Worm (Caenorhabditis elegans) whole organism, L1 larva: ENCODE measurements around the gene epg-6.
A peak's percentile ranks its signal among the peaks of the same experiment; 100 is the strongest.

ENCODE experiments used
- C04F5.9 ChIP-seq: sonication (generic microtip); optimal IDR thresholded peaks from 2 replicates; lab custom pipeline; 2016; ENCODE audit warnings: missing genetic modification characterization, missing compliant biosample characterization
- C16A3.4 ChIP-seq: fragments of 150-350 bp; optimal IDR thresholded peaks from 2 replicates; lab custom pipeline; 2014; ENCODE audit warnings: missing biosample characterization, missing genetic modification characterization
- aha-1 ChIP-seq: fragments of 150-350 bp; optimal IDR thresholded peaks from 2 replicates; lab custom pipeline; 2014; ENCODE audit warnings: missing biosample characterization, missing genetic modification characterization
- blmp-1 ChIP-seq: fragments of 150-350 bp; optimal IDR thresholded peaks from 2 replicates; lab custom pipeline; 2014; ENCODE audit warnings: missing biosample characterization, missing genetic modification characterization
- ceh-63 ChIP-seq: fragments of 200-800 bp; sonication (Bioruptor generic); optimal IDR thresholded peaks from 2 replicates; lab custom pipeline; 2018; ENCODE audit warnings: mild to moderate bottlenecking, missing genetic modification characterization, missing compliant biosample characterization
- ces-1 ChIP-seq: fragments of 150-350 bp; optimal IDR thresholded peaks from 2 replicates; lab custom pipeline; 2014; ENCODE audit warnings: missing biosample characterization, missing genetic modification reagents, missing genetic modification characterization
- dsc-1 ChIP-seq: sonication (generic microtip); optimal IDR thresholded peaks from 2 replicates; lab custom pipeline; 2016; ENCODE audit warnings: mild to moderate bottlenecking, missing genetic modification characterization, missing compliant biosample characterization
- elt-3 ChIP-seq, 6 experiments: fragments of 150-350 bp in 1 of 6; sonication (generic microtip); optimal IDR thresholded peaks; 2 replicates each; lab custom pipeline; 2017 to 2018; ENCODE audit warnings: missing biosample characterization in 6 of 6, missing genetic modification characterization in 6 of 6, inconsistent platforms in 1 of 6
- fos-1 ChIP-seq: fragments of 150-350 bp; optimal IDR thresholded peaks from 2 replicates; lab custom pipeline; 2014; ENCODE audit warnings: missing biosample characterization, missing genetic modification characterization
- hlh-17 ChIP-seq: fragments of 200-800 bp; sonication (Bioruptor generic); optimal IDR thresholded peaks from 2 replicates; lab custom pipeline; 2018; ENCODE audit warnings: missing genetic modification characterization, mild to moderate bottlenecking, missing compliant biosample characterization, moderate library complexity, borderline replicate concordance
- jun-1 ChIP-seq: fragments of 150-350 bp; optimal IDR thresholded peaks from 2 replicates; lab custom pipeline; 2014; ENCODE audit warnings: missing biosample characterization, missing genetic modification reagents, missing genetic modification characterization
- lin-13 ChIP-seq: fragments of 150-350 bp; optimal IDR thresholded peaks from 2 replicates; lab custom pipeline; 2014; ENCODE audit warnings: missing biosample characterization, missing genetic modification reagents, missing genetic modification characterization
- lin-14 ChIP-seq: fragments of 200-800 bp; sonication (Bioruptor generic); optimal IDR thresholded peaks from 2 replicates; lab custom pipeline; 2018; ENCODE audit warnings: mild to moderate bottlenecking, missing genetic modification characterization, moderate library complexity, missing compliant biosample characterization
- lin-15B ChIP-seq: fragments of 150-350 bp; sonication (generic microtip); optimal IDR thresholded peaks from 3 replicates; lab custom pipeline; 2014; ENCODE audit warnings: missing biosample characterization, missing genetic modification characterization
- lin-35 ChIP-seq, 2 experiments: fragments of 150-350 bp; optimal IDR thresholded peaks; 2 replicates each; lab custom pipeline; 2014; ENCODE audit warnings: missing biosample characterization in 2 of 2, missing genetic modification characterization in 2 of 2, missing genetic modification reagents in 2 of 2
- lsy-2 ChIP-seq, 2 experiments: fragments of 150-350 bp; optimal IDR thresholded peaks; 2 replicates each; lab custom pipeline; 2014; ENCODE audit warnings: missing biosample characterization in 2 of 2, missing genetic modification characterization in 2 of 2
- mdl-1 ChIP-seq, 2 experiments: fragments of 150-350 bp; optimal IDR thresholded peaks; 2 replicates each; lab custom pipeline; 2014 to 2017; ENCODE audit warnings: missing biosample characterization in 2 of 2, missing genetic modification characterization in 2 of 2, inconsistent platforms in 1 of 2
- mef-2 ChIP-seq: fragments of 150-350 bp; optimal IDR thresholded peaks from 2 replicates; lab custom pipeline; 2014; ENCODE audit warnings: missing biosample characterization, missing genetic modification characterization
- nhr-11 ChIP-seq: fragments of 150-350 bp; optimal IDR thresholded peaks from 2 replicates; lab custom pipeline; 2014; ENCODE audit warnings: missing biosample characterization, missing genetic modification characterization
- nhr-19 ChIP-seq: fragments of 200-800 bp; sonication (Bioruptor generic); conservative IDR thresholded peaks from 2 replicates; pipeline ENCODE4 v1.3.6; 2022; ENCODE audit warnings: missing genetic modification characterization, missing compliant biosample characterization
- nhr-237 ChIP-seq: fragments of 150-350 bp; optimal IDR thresholded peaks from 2 replicates; lab custom pipeline; 2014; ENCODE audit warnings: missing biosample characterization, missing genetic modification characterization
- nhr-28 ChIP-seq: fragments of 150-350 bp; optimal IDR thresholded peaks from 2 replicates; lab custom pipeline; 2014; ENCODE audit warnings: missing biosample characterization, missing genetic modification characterization
- nhr-76 ChIP-seq: sonication (generic microtip); optimal IDR thresholded peaks from 2 replicates; lab custom pipeline; 2017; ENCODE audit warnings: missing biosample characterization, missing genetic modification characterization
- nhr-85 ChIP-seq: sonication (generic microtip); peaks from one replicate; lab custom pipeline; 2016; ENCODE audit warnings: missing genetic modification characterization, inconsistent platforms, missing compliant biosample characterization
- pqm-1 ChIP-seq: sonication (generic microtip); optimal IDR thresholded peaks from 3 replicates; lab custom pipeline; 2017; ENCODE audit warnings: missing biosample characterization, missing genetic modification characterization
- rnt-1 ChIP-seq: sonication (generic microtip); optimal IDR thresholded peaks from 2 replicates; lab custom pipeline; 2016; ENCODE audit warnings: mild to moderate bottlenecking, missing genetic modification characterization, moderate library complexity, missing compliant biosample characterization
- snu-23 ChIP-seq: sonication (generic microtip); optimal IDR thresholded peaks from 2 replicates; lab custom pipeline; 2016; ENCODE audit warnings: missing genetic modification characterization, missing compliant biosample characterization
- sptf-1 ChIP-seq: fragments of 150-350 bp; optimal IDR thresholded peaks from 2 replicates; lab custom pipeline; 2014; ENCODE audit warnings: missing biosample characterization, missing genetic modification characterization
- sup-37 ChIP-seq: fragments of 200-800 bp; sonication (Bioruptor generic); optimal IDR thresholded peaks from 2 replicates; lab custom pipeline; 2018; ENCODE audit warnings: mild to moderate bottlenecking, missing genetic modification characterization, missing compliant biosample characterization
- swsn-7 ChIP-seq: sonication (generic microtip); optimal IDR thresholded peaks from 2 replicates; lab custom pipeline; 2016; ENCODE audit warnings: missing genetic modification characterization, missing compliant biosample characterization
- tlp-1 ChIP-seq: fragments of 150-350 bp; optimal IDR thresholded peaks from 2 replicates; lab custom pipeline; 2014; ENCODE audit warnings: missing biosample characterization, missing genetic modification characterization
- unc-30 ChIP-seq: sonication (generic microtip); optimal IDR thresholded peaks from 2 replicates; lab custom pipeline; 2017; ENCODE audit warnings: missing biosample characterization, missing genetic modification characterization
- unc-62 ChIP-seq: fragments of 150-350 bp; optimal IDR thresholded peaks from 2 replicates; lab custom pipeline; 2014; ENCODE audit warnings: missing biosample characterization, missing genetic modification reagents, missing genetic modification characterization
- unc-98 ChIP-seq: fragments of 200-800 bp; sonication (Bioruptor generic); IDR thresholded peaks from 2 replicates; pipeline ENCODE4 v1.3.6; 2022; ENCODE audit warnings: missing genetic modification characterization, missing compliant biosample characterization
- xbp-1 ChIP-seq: sonication (generic microtip); optimal IDR thresholded peaks from 2 replicates; lab custom pipeline; 2016; ENCODE audit warnings: missing genetic modification characterization, missing compliant biosample characterization
- zip-4 ChIP-seq: fragments of 200-800 bp; sonication (Bioruptor generic); optimal IDR thresholded peaks from 2 replicates; lab custom pipeline; 2018; ENCODE audit warnings: mild to moderate bottlenecking, missing genetic modification characterization, moderate library complexity, missing compliant biosample characterization
- ztf-11 ChIP-seq, 2 experiments: sonication (generic microtip); optimal IDR thresholded peaks; 2 replicates each; lab custom pipeline; 2016 to 2017; ENCODE audit warnings: missing genetic modification characterization in 2 of 2, missing biosample characterization in 1 of 2, missing compliant biosample characterization in 1 of 2
- ztf-4 ChIP-seq: fragments of 150-350 bp; optimal IDR thresholded peaks from 2 replicates; lab custom pipeline; 2014; ENCODE audit warnings: missing biosample characterization, missing genetic modification characterization

epg-6 gene

DNA sequence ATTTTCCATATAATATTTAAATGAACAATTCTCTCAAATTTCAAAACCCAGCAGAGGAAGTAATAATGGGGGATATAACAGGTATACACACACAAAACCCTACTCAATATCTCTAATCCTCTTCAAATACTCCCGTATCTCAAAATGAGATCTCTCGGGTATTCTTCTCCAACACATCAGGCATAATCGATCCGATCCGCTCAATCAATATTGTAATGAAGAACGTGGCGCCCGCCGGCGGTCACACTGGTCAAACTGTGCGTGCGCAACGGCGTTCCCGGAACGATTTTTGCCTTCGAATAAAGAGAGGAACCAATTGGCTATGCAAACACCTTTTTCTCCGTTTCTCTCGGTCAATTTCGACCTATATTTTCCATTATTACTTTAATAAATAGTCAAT is 37.4 kb downstream of the epg-6 start:
- TF ChIP-seq blmp-1: peak; percentile 13
- TF ChIP-seq aha-1: no peak
- TF ChIP-seq lin-14 (GFP tag; lab: Kevin White, UChicago): peak; percentile 38
- peak; percentile 46 for TF ChIP-seq nhr-85 (tag; lab: Kevin White, UChicago)
- no peak for TF ChIP-seq pqm-1 (tag; lab: Kevin White, UChicago)
- peak; percentile 35 for TF ChIP-seq snu-23 (GFP tag; lab: Kevin White, UChicago)
- TF ChIP-seq ces-1 (GFP tag; lab: Kevin White, UChicago): no peak

ce11 chrIII:10561904-10562303 is 38.1 kb downstream of the epg-6 start, which contains the start of gene Y45F3A.1:
TSS of gene Y45F3A.1 (minus strand) at chrIII:10561915.
- no peak for TF ChIP-seq sptf-1
- no peak for TF ChIP-seq ztf-11 (tag; optimal IDR thresholded peaks at IDR 0.05; lab: Kevin White, UChicago)
- no peak for TF ChIP-seq nhr-76 (tag; lab: Kevin White, UChicago)
- TF ChIP-seq C04F5.9: no peak

DNA sequence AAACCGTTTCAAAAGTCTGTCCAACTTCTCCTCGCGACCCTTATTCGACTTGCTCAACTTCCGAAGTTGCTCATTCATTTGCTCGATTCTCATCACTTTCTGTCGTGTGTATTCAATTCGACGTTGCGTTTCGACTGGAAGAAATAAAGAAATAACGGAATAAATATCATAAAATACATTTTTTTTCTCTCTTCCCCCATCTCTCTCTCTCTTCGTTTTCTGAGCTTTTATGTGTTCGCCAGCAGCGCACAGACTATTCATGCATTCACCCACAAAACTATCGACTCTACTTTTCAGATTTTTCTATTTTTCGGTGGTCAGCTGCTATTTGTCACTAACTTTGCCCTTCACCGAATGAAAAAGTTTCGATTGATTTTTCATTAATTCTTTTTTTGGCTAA is 39.7 kb downstream of the epg-6 start, which contains the start of gene rab-30:
Gene rab-30, plus strand, starts transcription at position 301 of the 400 bp plus-strand sequence.
- TF ChIP-seq nhr-11 (no peak), mef-2 (tag; lab: Kevin White, UChicago) (no peak), swsn-7 (tag; lab: Kevin White, UChicago) (no peak), nhr-19 (GFP tag; lab: Robert Waterston, UW) (no peak), hlh-17 (no peak), zip-4 (no peak)

DNA sequence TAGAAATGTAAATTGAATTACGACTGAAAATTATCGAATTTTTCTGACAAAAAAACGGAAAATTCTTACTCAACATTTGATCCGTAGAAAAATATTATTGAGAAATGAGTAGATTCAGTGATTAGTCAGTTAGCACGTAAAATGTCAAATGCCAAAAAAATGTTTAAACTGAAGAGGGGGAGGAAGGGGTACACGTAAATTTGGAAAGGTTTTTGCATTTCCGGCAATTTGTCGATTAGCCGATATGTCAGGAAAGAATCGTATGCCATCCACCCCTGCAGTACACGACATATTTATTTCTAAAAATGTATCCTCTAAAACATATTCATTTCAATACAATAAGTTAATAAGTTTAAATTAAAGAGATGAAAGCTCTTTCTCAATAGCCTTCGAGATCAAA is 42.1 kb downstream of the epg-6 start, which contains the start of gene T21C12.4:
Gene T21C12.4, minus strand, starts transcription at position 101 of the 400 bp plus-strand sequence.
- TF ChIP-seq jun-1 (tag; lab: Kevin White, UChicago) (no peak), ztf-4 (tag; lab: Kevin White, UChicago) (no peak), nhr-237 (tag; lab: Kevin White, UChicago) (no peak), dsc-1 (tag; lab: Kevin White, UChicago) (no peak), lsy-2 (tag; optimal IDR thresholded peaks at IDR 0.05; lab: Kevin White, UChicago) (no peak), sptf-1 (no peak), mdl-1 (tag; optimal IDR thresholded peaks at IDR 0.05; lab: Kevin White, UChicago) (no peak), snu-23 (GFP tag; lab: Kevin White, UChicago) (no peak), fos-1 (tag; lab: Kevin White, UChicago) (no peak), unc-98 (GFP tag; lab: Robert Waterston, UW) (no peak), blmp-1 (no peak), hlh-17 (no peak), elt-3 (tag; optimal IDR thresholded peaks at IDR 0.05; lab: Kevin White, UChicago) (no peak), unc-30 (tag; lab: Kevin White, UChicago) (no peak), ces-1 (GFP tag; lab: Kevin White, UChicago) (no peak), nhr-28 (no peak)

ce11 chrIII:10552929-10553328 is 47.1 kb downstream of the epg-6 start, which contains the start of gene T21C12.8:
TSS of gene T21C12.8 (minus strand) at chrIII:10553029.
- no peak for TF ChIP-seq xbp-1 (tag; lab: Kevin White, UChicago)
- no peak for TF ChIP-seq unc-62 (GFP tag; lab: Kevin White, UChicago)
- no peak for TF ChIP-seq lin-15B (tag; lab: Kevin White, UChicago)
- TF ChIP-seq C16A3.4 (tag; lab: Kevin White, UChicago): no peak
- no peak for TF ChIP-seq sptf-1
- no peak for TF ChIP-seq blmp-1
- no peak for TF ChIP-seq ceh-63
- no peak for TF ChIP-seq rnt-1 (tag; lab: Kevin White, UChicago)
- TF ChIP-seq ces-1 (GFP tag; lab: Kevin White, UChicago): no peak
- no peak for TF ChIP-seq lin-35 (GFP tag; optimal IDR thresholded peaks at IDR 0.05; lab: Kevin White, UChicago)
- no peak for TF ChIP-seq swsn-7 (tag; lab: Kevin White, UChicago)
- no peak for TF ChIP-seq sup-37 (GFP tag; lab: Kevin White, UChicago)
- no peak for TF ChIP-seq fos-1 (tag; lab: Kevin White, UChicago)
- TF ChIP-seq lin-13 (GFP tag; lab: Kevin White, UChicago): no peak
- no peak for TF ChIP-seq tlp-1 (tag; lab: Kevin White, UChicago)
- no peak for TF ChIP-seq pqm-1 (tag; lab: Kevin White, UChicago)
- TF ChIP-seq nhr-28: no peak
